Fruit fly (Drosophila melanogaster) whole organism, embryonic: Measurements from ENCODE around the gene CG3301.
A peak's percentile ranks its signal among the peaks of the same experiment; 100 is the strongest.

Experiments used
- Bteb2 ChIP-seq: fragments of 200-800 bp; sonication (Bioruptor generic); optimal IDR thresholded peaks from 2 replicates; lab custom pipeline; 2016; ENCODE audit warnings: missing biosample characterization, missing genetic modification characterization
- CG10147 ChIP-seq: fragments of 200-800 bp; sonication (Bioruptor generic); optimal IDR thresholded peaks from 2 replicates; lab custom pipeline; 2019; ENCODE audit warnings: missing biosample characterization, mild to moderate bottlenecking, missing genetic modification characterization, moderate library complexity
- CG10431 ChIP-seq: fragments of 200-800 bp; sonication (Bioruptor generic); optimal IDR thresholded peaks from 3 replicates; lab custom pipeline; 2018; ENCODE audit warnings: missing biosample characterization, mild to moderate bottlenecking, missing genetic modification characterization
- CG10959 ChIP-seq: fragments of 200-800 bp; sonication (Bioruptor generic); IDR thresholded peaks from 2 replicates; pipeline ENCODE4 v1.3.6; 2022; ENCODE audit warnings: missing biosample characterization, missing genetic modification characterization
- CG11085 ChIP-seq: fragments of 200-800 bp; sonication (Bioruptor generic); IDR thresholded peaks from 2 replicates; pipeline ENCODE4 v1.3.6; 2022; ENCODE audit warnings: missing biosample characterization, missing genetic modification characterization
- CG13894 ChIP-seq: fragments of 200-800 bp; sonication (Bioruptor generic); optimal IDR thresholded peaks from 3 replicates; lab custom pipeline; 2018; ENCODE audit warnings: missing biosample characterization, mild to moderate bottlenecking, missing genetic modification characterization, moderate library complexity
- CG14441 ChIP-seq: fragments of 200-800 bp; sonication (Bioruptor generic); IDR thresholded peaks from 2 replicates; pipeline ENCODE4 v1.3.6; 2022; ENCODE audit warnings: missing biosample characterization, missing genetic modification characterization
- CG15011 ChIP-seq: fragments of 200-800 bp; sonication (Bioruptor generic); optimal IDR thresholded peaks from 3 replicates; lab custom pipeline; 2018; ENCODE audit warnings: missing biosample characterization, mild to moderate bottlenecking, missing genetic modification characterization
- CG15269 ChIP-seq: fragments of 200-800 bp; sonication (Bioruptor generic); optimal IDR thresholded peaks from 2 replicates; lab custom pipeline; 2018; ENCODE audit warnings: missing biosample characterization, mild to moderate bottlenecking, missing genetic modification characterization, moderate library complexity
- CG1603 ChIP-seq: fragments of 200-800 bp; sonication (Bioruptor generic); optimal IDR thresholded peaks from 2 replicates; lab custom pipeline; 2019; ENCODE audit warnings: missing biosample characterization, mild to moderate bottlenecking, missing genetic modification characterization, moderate library complexity
- CG2199 ChIP-seq: fragments of 200-800 bp; sonication (Bioruptor generic); IDR thresholded peaks from 3 replicates; pipeline ENCODE4 v1.3.6; 2022; ENCODE audit warnings: missing biosample characterization, missing genetic modification characterization
- CG31441 ChIP-seq: fragments of 200-800 bp; sonication (Bioruptor generic); IDR thresholded peaks from 2 replicates; pipeline ENCODE4 v1.3.6; 2022; ENCODE audit warnings: missing biosample characterization, missing genetic modification characterization
- CG3281 ChIP-seq: fragments of 200-800 bp; sonication (Bioruptor generic); optimal IDR thresholded peaks from 3 replicates; lab custom pipeline; 2017; ENCODE audit warnings: missing biosample characterization, mild to moderate bottlenecking, missing genetic modification characterization
- CG6175 ChIP-seq: fragments of 200-800 bp; sonication (Bioruptor generic); IDR thresholded peaks from 3 replicates; pipeline ENCODE4 v1.3.6; 2022; ENCODE audit warnings: missing biosample characterization, missing genetic modification characterization
- CG6683 ChIP-seq: fragments of 200-800 bp; sonication (Bioruptor generic); optimal IDR thresholded peaks from 2 replicates; lab custom pipeline; 2017; ENCODE audit warnings: missing biosample characterization, mild to moderate bottlenecking, missing genetic modification characterization, missing genetic modification reagents
- CG8089 ChIP-seq: fragments of 200-800 bp; sonication (Bioruptor generic); optimal IDR thresholded peaks from 3 replicates; lab custom pipeline; 2016; ENCODE audit warnings: missing biosample characterization, missing genetic modification characterization
- CTCF ChIP-seq: fragments of 200-800 bp; sonication (Bioruptor generic); optimal IDR thresholded peaks from 2 replicates; lab custom pipeline; 2017; ENCODE audit warnings: missing biosample characterization, mild to moderate bottlenecking, missing genetic modification characterization, moderate library complexity
- CkIIα-i1 ChIP-seq: fragments of 200-800 bp; sonication (Bioruptor generic); IDR thresholded peaks from 2 replicates; pipeline ENCODE4 v1.3.6; 2022; ENCODE audit warnings: missing biosample characterization, missing genetic modification characterization
- Dek ChIP-seq: fragments of 200-800 bp; sonication (Bioruptor generic); optimal IDR thresholded peaks from 3 replicates; lab custom pipeline; 2019; ENCODE audit warnings: missing biosample characterization, mild to moderate bottlenecking, missing genetic modification characterization, moderate library complexity
- E2f2 ChIP-seq: fragments of 200-800 bp; sonication (Bioruptor generic); IDR thresholded peaks from 2 replicates; pipeline ENCODE4 v1.3.6; 2022; ENCODE audit warnings: missing biosample characterization, missing genetic modification characterization
- Elba2 ChIP-seq: fragments of 200-800 bp; sonication (Bioruptor generic); optimal IDR thresholded peaks from 3 replicates; lab custom pipeline; 2016; ENCODE audit warnings: missing biosample characterization, missing genetic modification characterization
- Fer2 ChIP-seq: fragments of 200-800 bp; sonication (Bioruptor generic); optimal IDR thresholded peaks from 2 replicates; lab custom pipeline; 2018; ENCODE audit warnings: missing biosample characterization, mild to moderate bottlenecking, missing genetic modification characterization, moderate library complexity
- Hand ChIP-seq: fragments of 200-800 bp; sonication (Bioruptor generic); optimal IDR thresholded peaks from 2 replicates; lab custom pipeline; 2017; ENCODE audit warnings: mild to moderate bottlenecking, missing biosample characterization, missing genetic modification reagents, missing genetic modification characterization
- Hey ChIP-seq: fragments of 200-800 bp; sonication (Bioruptor generic); optimal IDR thresholded peaks from 3 replicates; lab custom pipeline; 2018; ENCODE audit warnings: missing biosample characterization, mild to moderate bottlenecking, missing genetic modification characterization
- Hr51 ChIP-seq, 2 experiments: fragments of 200-800 bp; sonication (Bioruptor generic); optimal IDR thresholded peaks; 2 replicates in 1 of 2; 3 replicates in 1 of 2; lab custom pipeline; 2016 to 2018; ENCODE audit warnings: missing biosample characterization in 2 of 2, missing genetic modification characterization in 2 of 2, mild to moderate bottlenecking in 1 of 2, moderate library complexity in 1 of 2
- Hsf ChIP-seq: fragments of 200-800 bp; sonication (Bioruptor generic); optimal IDR thresholded peaks from 3 replicates; lab custom pipeline; 2016; ENCODE audit warnings: missing biosample characterization, missing genetic modification characterization
- Med ChIP-seq: fragments of 200-800 bp; sonication (Bioruptor generic); peaks from one replicate; lab custom pipeline; 2016; ENCODE audit warnings: missing biosample characterization, missing genetic modification characterization, mild to moderate bottlenecking, inconsistent platforms, moderate library complexity
- Meics ChIP-seq: fragments of 200-800 bp; sonication (Bioruptor generic); optimal IDR thresholded peaks from 2 replicates; lab custom pipeline; 2017; ENCODE audit warnings: missing biosample characterization, mild to moderate bottlenecking, missing genetic modification characterization
- Oli ChIP-seq: fragments of 200-800 bp; sonication (Bioruptor generic); optimal IDR thresholded peaks from 2 replicates; lab custom pipeline; 2018; ENCODE audit warnings: missing biosample characterization, mild to moderate bottlenecking, missing genetic modification characterization, moderate library complexity
- Rfx ChIP-seq: fragments of 200-800 bp; sonication (Bioruptor generic); IDR thresholded peaks from 2 replicates; pipeline ENCODE4 v1.3.6; 2022; ENCODE audit warnings: missing biosample characterization, missing genetic modification characterization
- Scr ChIP-seq: fragments of 200-800 bp; sonication (Bioruptor generic); IDR thresholded peaks from 2 replicates; pipeline ENCODE4 v1.3.6; 2022; ENCODE audit warnings: missing biosample characterization, missing genetic modification characterization; ENCODE audit not compliant: partially characterized antibody
- Trl ChIP-seq, 3 experiments: fragments of >200 bp in 2 of 3; fragments of 200-800 bp in 1 of 3; sonication (Bioruptor generic) in 1 of 3; optimal IDR thresholded peaks; 2 replicates in 1 of 3; 3 replicates in 2 of 3; lab custom pipeline; 2016 to 2017; ENCODE audit warnings: missing biosample characterization in 1 of 3, missing genetic modification characterization in 1 of 3
- Xrp1 ChIP-seq: fragments of 200-800 bp; sonication (Bioruptor generic); IDR thresholded peaks from 2 replicates; pipeline ENCODE4 v1.3.6; 2022; ENCODE audit warnings: missing biosample characterization, missing genetic modification characterization
- YL-1 ChIP-seq: fragments of 200-800 bp; sonication (Bioruptor generic); optimal IDR thresholded peaks from 3 replicates; lab custom pipeline; 2017; ENCODE audit warnings: missing biosample characterization, mild to moderate bottlenecking, missing genetic modification characterization
- al ChIP-seq: fragments of 200-800 bp; sonication (Bioruptor generic); IDR thresholded peaks from 2 replicates; pipeline ENCODE4 v1.3.6; 2022; ENCODE audit warnings: missing biosample characterization, missing genetic modification characterization
- ase ChIP-seq: fragments of 200-800 bp; sonication (Bioruptor generic); IDR thresholded peaks from 3 replicates; pipeline ENCODE4 v1.3.6; 2022; ENCODE audit warnings: missing biosample characterization, missing genetic modification characterization
- bigmax ChIP-seq: fragments of 200-800 bp; sonication (Bioruptor generic); optimal IDR thresholded peaks from 2 replicates; lab custom pipeline; 2018; ENCODE audit warnings: missing biosample characterization, mild to moderate bottlenecking, missing genetic modification characterization
- crp ChIP-seq, 2 experiments: fragments of 200-800 bp; sonication (Bioruptor generic); optimal IDR thresholded peaks; 2 replicates in 1 of 2; 3 replicates in 1 of 2; lab custom pipeline; 2017; ENCODE audit warnings: missing biosample characterization in 2 of 2, missing genetic modification characterization in 2 of 2, mild to moderate bottlenecking in 1 of 2, moderate library complexity in 1 of 2
- dmrt99B ChIP-seq: fragments of 200-800 bp; sonication (Bioruptor generic); optimal IDR thresholded peaks from 2 replicates; lab custom pipeline; 2018; ENCODE audit warnings: missing biosample characterization, mild to moderate bottlenecking, missing genetic modification characterization, moderate library complexity
- dpn ChIP-seq, 2 experiments: fragments of 200-800 bp; sonication (Bioruptor generic); optimal IDR thresholded peaks; 3 replicates each; lab custom pipeline; 2016; ENCODE audit warnings: missing biosample characterization in 2 of 2, missing genetic modification characterization in 2 of 2
- exex ChIP-seq: fragments of 200-800 bp; sonication (Bioruptor generic); optimal IDR thresholded peaks from 4 replicates; lab custom pipeline; 2018; ENCODE audit warnings: missing biosample characterization, mild to moderate bottlenecking, missing genetic modification characterization, moderate library complexity
- ftz-f1 ChIP-seq: fragments of 200-800 bp; sonication (Bioruptor generic); optimal IDR thresholded peaks from 2 replicates; lab custom pipeline; 2016; ENCODE audit warnings: missing biosample characterization, missing genetic modification characterization
- gcm ChIP-seq: fragments of 200-800 bp; sonication (Bioruptor generic); optimal IDR thresholded peaks from 2 replicates; lab custom pipeline; 2019; ENCODE audit warnings: missing biosample characterization, mild to moderate bottlenecking, missing genetic modification characterization, moderate library complexity
- lilli ChIP-seq: fragments of 200-800 bp; sonication (Bioruptor generic); optimal IDR thresholded peaks from 3 replicates; lab custom pipeline; 2016; ENCODE audit warnings: missing biosample characterization, missing genetic modification characterization
- sens ChIP-seq: fragments of 200-800 bp; sonication (Bioruptor generic); peaks from one replicate; lab custom pipeline; 2016; ENCODE audit warnings: missing biosample characterization, missing genetic modification characterization
- slp2 ChIP-seq: fragments of 200-800 bp; sonication (Bioruptor generic); optimal IDR thresholded peaks from 2 replicates; lab custom pipeline; 2016; ENCODE audit warnings: missing biosample characterization, missing genetic modification characterization
- sug ChIP-seq: fragments of 200-800 bp; optimal IDR thresholded peaks from 2 replicates; lab custom pipeline; 2019; ENCODE audit warnings: missing biosample characterization, mild to moderate bottlenecking, missing genetic modification characterization, moderate library complexity
- tgo ChIP-seq: fragments of 200-800 bp; sonication (Bioruptor generic); IDR thresholded peaks from 3 replicates; pipeline ENCODE4 v1.3.6; 2022; ENCODE audit warnings: missing biosample characterization, missing genetic modification characterization
- unpg ChIP-seq: fragments of 200-800 bp; sonication (Bioruptor generic); optimal IDR thresholded peaks from 3 replicates; lab custom pipeline; 2018; ENCODE audit warnings: missing biosample characterization, mild to moderate bottlenecking, missing genetic modification characterization, moderate library complexity
- wdn ChIP-seq: fragments of 200-800 bp; sonication (Bioruptor generic); IDR thresholded peaks from 2 replicates; pipeline ENCODE4 v1.3.6; 2022; ENCODE audit warnings: missing biosample characterization, missing genetic modification characterization

The CG3301 gene

DNA sequence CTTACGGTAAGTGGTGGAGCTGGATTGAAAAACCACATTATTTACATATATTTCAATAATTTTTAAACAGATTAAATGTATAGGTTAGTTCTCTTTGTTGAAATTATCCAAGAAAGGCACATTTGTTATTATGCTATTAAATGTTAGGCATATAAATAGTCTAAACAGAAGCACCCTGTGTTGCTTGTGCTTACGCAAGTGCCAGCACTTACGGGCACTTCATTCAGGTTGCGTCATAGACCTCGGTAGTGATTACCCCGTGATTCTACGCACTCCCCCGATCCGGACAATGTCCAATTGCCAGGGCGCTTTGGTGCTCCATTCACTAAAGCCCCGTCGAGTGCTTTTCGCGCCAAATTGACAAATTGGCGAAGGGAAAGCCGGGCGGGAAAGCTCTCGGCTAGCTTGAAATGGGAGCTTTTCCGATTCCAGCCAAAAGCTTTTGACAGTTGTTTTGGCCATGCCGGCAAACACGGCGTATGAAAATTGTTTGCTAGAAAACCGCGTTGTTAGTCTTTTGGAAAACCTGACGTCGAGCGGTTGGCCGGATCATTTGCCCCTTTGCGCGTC lies 29.5 kb downstream of the CG3301 start, which contains the start of gene ETHR (continued):
- TF ChIP-seq Scr (GFP tag; lab: Robert Waterston, UW) (no peak), CkIIα-i1 (GFP tag; lab: Robert Waterston, UW) (no peak), dpn (GFP tag; optimal IDR thresholded peaks at IDR 0.05; lab: Kevin White, UChicago) (peak; percentile 30 to 44), Fer2 (no peak), ftz-f1 (peak; percentile 80), CG10959 (no peak), tgo (GFP tag; lab: Robert Waterston, UW) (peak; percentile 44; the same call in 1 of the 3 replicates), slp2 (GFP tag; lab: Kevin White, UChicago) (no peak), crp (GFP tag; optimal IDR thresholded peaks at IDR 0.05; lab: Kevin White, UChicago) (no peak), sug (tag; lab: Kevin White, UChicago) (peak; percentile 84), Hey (tag; lab: Kevin White, UChicago) (peak; percentile 21), Hr51 (GFP tag; optimal IDR thresholded peaks at IDR 0.05; lab: Kevin White, UChicago) (peak in 1 of 2 experiments; percentile 71), E2f2 (GFP tag; lab: Robert Waterston, UW) (peak; percentile 50; the same call in 1 of the 2 replicates), Oli (peak; percentile 22), CG10431 (GFP tag; lab: Kevin White, UChicago) (no peak), Trl (optimal IDR thresholded peaks at IDR 0.05; lab: Kevin White, UChicago) (no peak), Trl (GFP tag; optimal IDR thresholded peaks at IDR 0.05; lab: Kevin White, UChicago) (peak; percentile 10), CG10147 (GFP tag; lab: Kevin White, UChicago) (peak; percentile 47), sens (GFP tag; lab: Kevin White, UChicago) (peak; percentile 38), CG15011 (GFP tag; lab: Kevin White, UChicago) (peak; percentile 46), Bteb2 (GFP tag; lab: Kevin White, UChicago) (no peak), CG2199 (GFP tag; lab: Robert Waterston, UW) (no peak), CG6175 (GFP tag; lab: Robert Waterston, UW) (0 out of 3 replicates have a peak, but pooled peaks have one; percentile 31), ase (GFP tag; lab: Robert Waterston, UW) (peak; percentile 20; the same call in 1 of the 3 replicates), bigmax (no peak), Rfx (GFP tag; lab: Robert Waterston, UW) (peak; percentile 69), Hsf (GFP tag; lab: Kevin White, UChicago) (no peak), lilli (peak; percentile 34), unpg (peak; percentile 55), Xrp1 (peak; percentile 40), Med (GFP tag; lab: Kevin White, UChicago) (peak; percentile 87), CG31441 (GFP tag; lab: Robert Waterston, UW) (peak; percentile 45), CG11085 (GFP tag; lab: Robert Waterston, UW) (peak; percentile 37; the same call in 1 of the 2 replicates), Dek (tag; lab: Kevin White, UChicago) (peak; percentile 56), CG1603 (tag; lab: Kevin White, UChicago) (no peak), dmrt99B (tag; lab: Kevin White, UChicago) (peak; percentile 17), CG14441 (peak; percentile 47; the same call in 1 of the 2 replicates), gcm (GFP tag; lab: Kevin White, UChicago) (peak; percentile 23), YL-1 (GFP tag; lab: Kevin White, UChicago) (no peak), Elba2 (GFP tag; lab: Kevin White, UChicago) (no peak), al (GFP tag; lab: Robert Waterston, UW) (0 out of 2 replicates have a peak, but pooled peaks have one; percentile 30), exex (peak; percentile 80), CG6683 (GFP tag; lab: Kevin White, UChicago) (peak; percentile 27), CTCF (peak; percentile 79), CG15269 (peak; percentile 78), CG3281 (peak; percentile 60), CG13894 (tag; lab: Kevin White, UChicago) (peak; percentile 95), Meics (GFP tag; lab: Kevin White, UChicago) (peak; percentile 68), Hand (peak; percentile 59), wdn (GFP tag; lab: Robert Waterston, UW) (peak; percentile 14; the same call in 1 of the 2 replicates), CG8089 (GFP tag; lab: Kevin White, UChicago) (no peak)
